Worm (Caenorhabditis elegans): ENCODE results near the gene nhr-1.

nhr-1 gene

DNA sequence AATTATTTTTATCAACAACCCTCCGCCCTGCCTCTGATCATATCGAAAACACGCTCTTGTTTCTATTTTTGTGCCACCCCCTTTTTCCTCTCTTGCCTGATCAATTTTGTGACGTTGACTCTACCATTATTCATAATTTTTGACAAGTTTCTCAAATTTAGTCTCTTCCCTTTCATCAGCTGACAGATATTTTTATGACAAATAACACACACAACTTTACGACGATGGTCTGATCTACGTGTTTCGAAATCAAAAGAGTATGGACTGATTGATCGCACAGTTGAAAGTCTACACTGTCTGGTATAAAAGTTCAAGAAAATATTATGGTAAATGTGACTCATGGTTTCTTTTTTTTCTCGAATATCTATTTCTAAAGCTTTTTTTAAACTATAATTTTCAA is 4.0 kb downstream of the nhr-1 start:
- TF ChIP-seq jun-1 (tag; optimal IDR thresholded peaks at IDR 0.05) (no peak), unc-62 (GFP tag; optimal IDR thresholded peaks at IDR 0.05 in 1 of 2) (peak in 1 of 2 experiments; percentile 39), unc-62 (tag; optimal IDR thresholded peaks at IDR 0.05) (no peak), skn-1 (tag; optimal IDR thresholded peaks at IDR 0.05) (no peak), hlh-30 (tag; optimal IDR thresholded peaks at IDR 0.05; ENCODE audit: insufficient read depth) (peak; percentile 0), F49E8.2 (tag; optimal IDR thresholded peaks at IDR 0.05; ENCODE audit: borderline replicate concordance) (no peak), nhr-111 (GFP tag; optimal IDR thresholded peaks at IDR 0.05) (no peak), arid-1 (GFP tag; conservative IDR thresholded peaks at IDR 0.05) (no peak), T26A8.4 (GFP tag; IDR thresholded peaks at IDR 0.05) (no peak), snpc-4 (tag; optimal IDR thresholded peaks at IDR 0.05) (no peak), nhr-6 (tag; optimal IDR thresholded peaks at IDR 0.05) (no peak), D1046.2 (GFP tag; IDR thresholded peaks at IDR 0.05) (no peak)

DNA sequence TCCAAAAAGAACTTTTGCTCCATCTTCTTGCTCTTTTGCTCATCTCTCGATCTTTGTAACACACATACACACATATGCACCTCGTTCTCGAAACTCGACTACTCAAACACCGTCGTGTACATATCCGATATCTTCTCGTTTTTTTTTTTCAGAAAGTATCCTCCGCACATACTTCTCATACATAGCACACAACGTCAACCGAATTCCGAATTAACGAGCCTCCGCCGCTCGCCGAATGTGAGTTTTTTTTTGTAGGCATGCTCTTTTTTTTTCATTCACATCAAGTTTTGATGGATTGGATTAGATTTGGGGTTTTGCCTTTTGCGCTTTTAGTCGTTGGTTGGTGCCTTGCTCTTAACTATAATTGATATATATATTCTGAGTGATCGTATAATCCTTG is 4.4 kb downstream of the nhr-1 start:
- no peak for TF ChIP-seq F26F4.8 (GFP tag; conservative IDR thresholded peaks at IDR 0.05)
- no peak for TF ChIP-seq snpc-1.2 (GFP tag; IDR thresholded peaks at IDR 0.05)
- TF ChIP-seq egl-43 (GFP tag; IDR thresholded peaks at IDR 0.05) = no peak
- TF ChIP-seq fkh-10 (GFP tag; optimal IDR thresholded peaks at IDR 0.05) = peak; percentile 25
- TF ChIP-seq zag-1 (tag; optimal IDR thresholded peaks at IDR 0.05) = no peak
- no peak for TF ChIP-seq pqm-1 (tag; optimal IDR thresholded peaks at IDR 0.05)
- no peak for TF ChIP-seq T26A8.4 (GFP tag; IDR thresholded peaks at IDR 0.05)
- TF ChIP-seq lir-3 (tag; optimal IDR thresholded peaks at IDR 0.05) = no peak
- peak; percentile 60 for TF ChIP-seq ctbp-1 (GFP tag; IDR thresholded peaks at IDR 0.05)
- TF ChIP-seq nhr-6 (tag; optimal IDR thresholded peaks at IDR 0.05) = no peak
- TF ChIP-seq lin-13 (GFP tag; optimal IDR thresholded peaks at IDR 0.05) = no peak

DNA sequence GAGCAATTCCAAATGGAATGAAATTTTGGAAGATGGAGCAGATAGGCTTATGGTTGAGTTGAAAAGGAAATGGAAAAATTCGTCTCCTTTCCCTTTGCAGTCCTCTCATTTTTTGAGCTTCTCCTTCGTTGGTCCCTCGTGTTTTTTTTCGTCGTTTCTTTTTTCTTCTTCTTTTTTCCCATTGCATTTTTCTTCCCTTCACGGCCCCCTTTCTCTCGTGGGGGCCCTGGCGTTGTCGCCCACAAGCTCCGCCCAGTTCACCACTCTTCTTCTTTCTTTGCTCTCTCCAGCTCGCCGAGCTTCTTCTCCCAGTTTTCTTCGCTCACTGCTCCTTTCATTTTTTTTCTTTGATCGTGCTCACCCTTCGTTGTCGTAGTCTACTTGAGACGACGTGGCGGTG is 5.6 kb downstream of the nhr-1 start:
- peak in 1 of 2 experiments; percentile 36 for TF ChIP-seq lsy-2 (tag; optimal IDR thresholded peaks at IDR 0.05)
- TF ChIP-seq aha-1 (tag) = peak; percentile 60
- TF ChIP-seq tra-1 (GFP tag; IDR thresholded peaks at IDR 0.05) = 0 out of 2 replicates have a peak, but pooled peaks have one; percentile 26
- TF ChIP-seq nhr-28 (tag; optimal IDR thresholded peaks at IDR 0.05) = no peak
- TF ChIP-seq sdz-12 (GFP tag; optimal IDR thresholded peaks at IDR 0.05) = no peak
- TF ChIP-seq arid-1 (GFP tag; conservative IDR thresholded peaks at IDR 0.05) = no peak
- TF ChIP-seq lir-3 (tag; optimal IDR thresholded peaks at IDR 0.05) = no peak
- peak; percentile 70 for TF ChIP-seq hmg-1.1 (GFP tag; IDR thresholded peaks at IDR 0.05)
- TF ChIP-seq F44E2.7 (GFP tag; IDR thresholded peaks at IDR 0.05) = no peak
- peak; percentile 2 for TF ChIP-seq fkh-10 (GFP tag; optimal IDR thresholded peaks at IDR 0.05)
- no peak for TF ChIP-seq lin-1 (GFP tag; IDR thresholded peaks at IDR 0.05)
- TF ChIP-seq ztf-11 (tag; optimal IDR thresholded peaks at IDR 0.05) = no peak
- TF ChIP-seq set-16 (GFP tag; IDR thresholded peaks at IDR 0.05) = peak; percentile 64
- TF ChIP-seq ceh-62 (tag; optimal IDR thresholded peaks at IDR 0.05) = no peak
- TF ChIP-seq unc-62 (GFP tag; optimal IDR thresholded peaks at IDR 0.05 in 1 of 2) = peak in 1 of 2 experiments; percentile 66
- TF ChIP-seq unc-62 (tag; optimal IDR thresholded peaks at IDR 0.05) = no peak
- TF ChIP-seq zip-2 (tag; optimal IDR thresholded peaks at IDR 0.05) = no peak
- 0 out of 2 replicates have a peak, but pooled peaks have one; percentile 10 for TF ChIP-seq dmd-6 (GFP tag; IDR thresholded peaks at IDR 0.05)
- no peak for TF ChIP-seq pqm-1 (tag; optimal IDR thresholded peaks at IDR 0.05)
- TF ChIP-seq lin-29 (GFP tag; IDR thresholded peaks at IDR 0.05) = no peak
- TF ChIP-seq mxl-2 (GFP tag; conservative IDR thresholded peaks at IDR 0.05) = no peak
- no peak for TF ChIP-seq madf-9 (GFP tag; conservative IDR thresholded peaks at IDR 0.05)
- peak; percentile 9 for TF ChIP-seq hlh-11 (tag; optimal IDR thresholded peaks at IDR 0.05)
- TF ChIP-seq egl-27 (tag; optimal IDR thresholded peaks at IDR 0.05) = no peak
- peak; percentile 51 for TF ChIP-seq hlh-30 (tag; optimal IDR thresholded peaks at IDR 0.05; ENCODE audit: insufficient read depth)
- peak; percentile 44 for TF ChIP-seq rbr-2 (tag; optimal IDR thresholded peaks at IDR 0.05)
- TF ChIP-seq duxl-1 (tag; optimal IDR thresholded peaks at IDR 0.05; ENCODE audit: poor library complexity) = no peak
- TF ChIP-seq nhr-6 (tag; optimal IDR thresholded peaks at IDR 0.05) = no peak
- TF ChIP-seq lin-38 (GFP tag; IDR thresholded peaks at IDR 0.05) = no peak
- TF ChIP-seq lin-39 (tag; optimal IDR thresholded peaks at IDR 0.05) = no peak
- TF ChIP-seq mep-1 (tag; optimal IDR thresholded peaks at IDR 0.05) = peak; percentile 64
- TF ChIP-seq mdl-1 (tag; optimal IDR thresholded peaks at IDR 0.05) = peak in 1 of 2 experiments; percentile 66
- 0 out of 2 replicates have a peak, but pooled peaks have one; percentile 16 for TF ChIP-seq Y48G9A.11 (GFP tag; IDR thresholded peaks at IDR 0.05)
- no peak for TF ChIP-seq fos-1 (tag; optimal IDR thresholded peaks at IDR 0.05)
- TF ChIP-seq mes-2 (tag; optimal IDR thresholded peaks at IDR 0.05; ENCODE audit: poor library complexity, severe bottlenecking) = no peak
